Worm (Caenorhabditis elegans): ENCODE data around the gene C44C10.3.

- no peak for TF ChIP-seq lsy-2 (tag; optimal IDR thresholded peaks at IDR 0.05)
- TF ChIP-seq lir-3 (tag; optimal IDR thresholded peaks at IDR 0.05; ENCODE audit: poor library complexity) = no peak
- TF ChIP-seq elt-2 (tag; optimal IDR thresholded peaks at IDR 0.05) = no peak
- no peak for TF ChIP-seq nhr-77 (tag; optimal IDR thresholded peaks at IDR 0.05)
- no peak for TF ChIP-seq skn-1 (tag; optimal IDR thresholded peaks at IDR 0.05)
Measured at ce11 chrX:11732752-11733151, 30.4 kb downstream of the C44C10.3 start.

Data from whole organism, L1 larva.